Worm (Caenorhabditis elegans): ENCODE measurements around the gene srh-89.

DNA sequence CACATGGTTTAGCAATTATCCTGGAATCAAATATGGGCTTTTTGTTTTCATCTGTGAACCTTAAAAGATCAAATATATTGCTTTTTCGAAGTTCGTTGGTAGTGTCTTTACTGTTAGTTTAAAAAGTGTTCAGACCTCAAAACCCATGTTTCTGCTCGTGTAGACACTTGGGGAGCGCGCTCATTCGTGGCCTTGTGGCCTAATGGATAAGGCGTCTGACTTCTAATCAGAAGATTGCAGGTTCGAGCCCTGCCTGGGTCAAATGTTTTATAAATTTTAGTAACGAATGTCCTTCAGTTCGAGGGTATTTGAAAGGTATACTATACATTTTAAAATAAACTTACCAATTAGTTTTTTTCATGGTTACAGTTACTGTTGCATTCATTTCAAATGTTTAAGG lies 41.6 kb upstream of the srh-89 start:
- no peak for TF ChIP-seq blmp-1 (tag; optimal IDR thresholded peaks at IDR 0.05)
- no peak for TF ChIP-seq ama-1 (optimal IDR thresholded peaks at IDR 0.05)
- no peak for TF ChIP-seq F16B12.6 (tag; optimal IDR thresholded peaks at IDR 0.05)
- TF ChIP-seq unc-62 (GFP tag; optimal IDR thresholded peaks at IDR 0.05), result no peak
- peak; percentile 47 for TF ChIP-seq snu-23 (GFP tag; optimal IDR thresholded peaks at IDR 0.05)
- TF ChIP-seq elt-3 (tag; optimal IDR thresholded peaks at IDR 0.05), result no peak
- TF ChIP-seq zip-4 (GFP tag; optimal IDR thresholded peaks at IDR 0.05), result no peak
- TF ChIP-seq lin-15B (tag; optimal IDR thresholded peaks at IDR 0.05), result no peak
- TF ChIP-seq mab-9 (GFP tag; IDR thresholded peaks at IDR 0.05), result no peak
- TF ChIP-seq lin-13 (GFP tag; optimal IDR thresholded peaks at IDR 0.05), result no peak
- peak in 1 of 2 experiments; percentile 2 for TF ChIP-seq mdl-1 (tag; optimal IDR thresholded peaks at IDR 0.05)
- TF ChIP-seq hlh-4 (tag; optimal IDR thresholded peaks at IDR 0.05), result no peak
- no peak for TF ChIP-seq nhr-47 (tag; optimal IDR thresholded peaks at IDR 0.05)
- TF ChIP-seq tlp-1 (tag; optimal IDR thresholded peaks at IDR 0.05), result no peak
